Fruit fly (Drosophila melanogaster) Kc167 (cell line): ENCODE measurements around the gene CG42819.

Experiments
- Myc ChIP-seq: fragments of >200 bp; optimal IDR thresholded peaks from 2 replicates; lab custom pipeline; 2017; ENCODE audit warnings: missing external identifiers
- Sin3A ChIP-seq: fragments of >200 bp; optimal IDR thresholded peaks from 2 replicates; lab custom pipeline; 2018; ENCODE audit warnings: missing external identifiers
- h ChIP-seq: fragments of >200 bp; optimal IDR thresholded peaks from 3 replicates; lab custom pipeline; 2018; ENCODE audit warnings: missing external identifiers
- insv ChIP-seq: fragments of >200 bp; optimal IDR thresholded peaks from 3 replicates; lab custom pipeline; 2018; ENCODE audit warnings: missing external identifiers
- psq ChIP-seq: fragments of >200 bp; optimal IDR thresholded peaks from 2 replicates; lab custom pipeline; 2017; ENCODE audit warnings: missing external identifiers
- ttk ChIP-seq: sonication (Bioruptor generic); optimal IDR thresholded peaks from 2 replicates; lab custom pipeline; 2017; ENCODE audit warnings: missing external identifiers

Gene CG42819

dm6 chr2L:8402928-8403285 lies 13.8 kb upstream of the CG42819 start, which contains the start of gene fy:
Gene fy, minus strand, starts transcription at chr2L:8403280.
- TF ChIP-seq Myc (lab: Kevin White, UChicago) (no peak), insv (no peak), Sin3A (lab: Kevin White, UChicago) (no peak), psq (lab: Kevin White, UChicago) (no peak), ttk (lab: Kevin White, UChicago) (no peak), h (no peak)

dm6 chr2L:8399863-8400598 lies 10.9 kb upstream of the CG42819 start, which contains the start of gene CG31898:
Gene CG31898, plus strand, starts transcription at chr2L:8400421.
- TF ChIP-seq Myc (lab: Kevin White, UChicago) (no peak), psq (lab: Kevin White, UChicago) (no peak), h (no peak), ttk (lab: Kevin White, UChicago) (no peak), Sin3A (lab: Kevin White, UChicago) (no peak), insv (no peak)

DNA sequence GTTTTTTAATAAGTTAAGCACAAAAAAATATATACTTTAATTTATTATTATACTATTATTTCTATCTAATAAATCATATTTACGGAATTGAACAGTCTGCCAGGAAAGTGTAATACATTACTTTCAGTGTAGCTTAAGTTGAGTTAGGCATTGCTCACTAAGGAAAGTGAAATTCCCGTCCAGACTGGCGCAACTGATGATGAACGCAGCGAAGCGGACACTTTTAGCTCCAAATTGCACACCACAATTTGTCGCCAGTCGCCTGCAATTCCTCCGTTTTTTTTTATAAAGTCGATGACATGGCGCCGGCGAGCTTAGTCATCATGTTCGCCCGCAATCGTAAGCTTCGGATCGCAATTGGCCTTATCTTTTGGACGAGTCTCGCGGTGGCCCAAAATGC lies 9.6 kb upstream of the CG42819 start, which contains the start of gene CG13386:
TSS of gene CG13386 (plus strand) at position 301 of the 400 bp plus-strand sequence.
- TF ChIP-seq insv (no peak), ttk (lab: Kevin White, UChicago) (no peak), h (no peak), Myc (lab: Kevin White, UChicago) (no peak), Sin3A (lab: Kevin White, UChicago) (no peak)

DNA sequence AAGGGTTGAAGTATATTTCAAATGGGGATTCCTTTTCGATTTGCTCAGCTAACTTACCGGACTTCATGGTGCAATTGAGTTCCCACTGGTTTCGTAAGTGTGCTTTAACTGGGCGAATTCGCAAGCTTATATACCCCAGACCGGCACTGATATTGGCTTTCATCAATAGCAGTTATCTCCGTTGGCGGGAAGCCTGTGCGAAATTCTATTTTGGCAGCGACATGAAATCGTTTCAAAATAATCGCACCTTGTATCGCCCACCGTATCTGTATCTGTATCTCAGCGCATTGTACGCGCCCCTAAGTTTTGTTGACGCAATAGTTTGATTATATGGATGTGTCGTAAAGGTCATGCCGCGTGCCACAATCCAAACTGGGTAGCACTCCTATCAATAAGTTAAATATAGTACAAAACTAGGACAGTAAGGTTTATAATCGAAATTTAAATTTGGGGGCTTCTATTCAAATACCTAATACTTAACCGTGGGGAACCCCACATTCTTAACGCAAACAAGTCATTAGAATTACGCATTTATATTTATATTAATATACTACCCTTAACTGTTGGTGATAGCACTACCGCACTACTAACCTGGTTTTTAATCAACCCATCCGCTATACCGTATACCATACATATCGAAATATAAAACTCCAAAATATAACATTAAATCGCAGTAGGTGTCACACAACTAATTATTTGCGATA lies 7.0 kb upstream of the CG42819 start, which contains the start of the genes Peritrophin-15a and CG13385:
TSS of gene Peritrophin-15a (minus strand) at position 101 of the 704 bp plus-strand sequence.
TSS of gene CG13385 (plus strand) at position 654 of the 704 bp plus-strand sequence.
- no peak for TF ChIP-seq Sin3A (lab: Kevin White, UChicago)
- TF ChIP-seq insv: no peak
- no peak for TF ChIP-seq Myc (lab: Kevin White, UChicago)
- no peak for TF ChIP-seq h
- TF ChIP-seq psq (lab: Kevin White, UChicago): no peak
- TF ChIP-seq ttk (lab: Kevin White, UChicago): no peak

DNA sequence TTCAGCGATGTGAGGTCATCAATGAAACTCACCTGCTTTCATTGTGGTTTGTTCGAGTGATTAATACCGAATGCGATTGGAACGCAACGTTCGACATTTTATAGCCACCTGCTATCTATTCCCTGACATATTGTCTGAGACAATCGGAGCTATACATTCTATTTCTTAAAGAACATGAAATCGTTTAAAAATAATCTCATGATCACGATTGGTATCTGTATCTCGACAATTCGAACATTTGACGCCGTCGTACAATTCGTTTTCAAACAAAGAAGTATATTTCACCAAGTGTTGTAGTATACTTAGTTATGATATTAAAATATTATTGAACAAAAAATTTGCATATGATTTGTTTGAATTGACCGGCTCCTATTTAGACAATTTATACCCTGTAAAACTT lies 5.7 kb upstream of the CG42819 start, which contains the start of gene Peritrophin-15b:
TSS of gene Peritrophin-15b (minus strand) at position 101 of the 400 bp plus-strand sequence.
- TF ChIP-seq psq (lab: Kevin White, UChicago): no peak
- TF ChIP-seq ttk (lab: Kevin White, UChicago): no peak
- TF ChIP-seq h: no peak
- no peak for TF ChIP-seq insv
- TF ChIP-seq Myc (lab: Kevin White, UChicago): no peak
- TF ChIP-seq Sin3A (lab: Kevin White, UChicago): no peak

DNA sequence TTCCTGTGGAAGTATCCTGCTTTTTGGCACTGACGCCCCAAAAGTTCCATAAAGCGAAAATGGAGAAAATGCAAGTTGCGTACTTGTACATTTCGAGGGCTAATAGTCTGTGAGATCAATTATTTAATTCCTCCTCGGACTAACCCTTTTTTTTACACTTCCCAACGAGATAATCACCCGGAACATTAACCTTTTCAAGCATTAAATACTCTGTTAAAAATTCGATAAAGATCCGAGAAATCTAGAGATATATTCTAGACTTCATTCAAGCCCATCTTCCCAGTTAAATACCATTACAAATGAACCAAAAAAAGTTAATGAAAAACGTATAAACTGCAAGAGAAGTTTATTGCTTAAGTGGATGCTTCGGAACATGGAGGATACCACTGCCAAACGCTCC lies 5.0 kb upstream of the CG42819 start, which contains the start of gene lectin-29Ca:
TSS of gene lectin-29Ca (minus strand) at position 101 of the 400 bp plus-strand sequence.
- TF ChIP-seq psq (lab: Kevin White, UChicago): no peak
- no peak for TF ChIP-seq Myc (lab: Kevin White, UChicago)
- TF ChIP-seq h: no peak
- TF ChIP-seq Sin3A (lab: Kevin White, UChicago): no peak
- no peak for TF ChIP-seq insv
- TF ChIP-seq ttk (lab: Kevin White, UChicago): no peak

DNA sequence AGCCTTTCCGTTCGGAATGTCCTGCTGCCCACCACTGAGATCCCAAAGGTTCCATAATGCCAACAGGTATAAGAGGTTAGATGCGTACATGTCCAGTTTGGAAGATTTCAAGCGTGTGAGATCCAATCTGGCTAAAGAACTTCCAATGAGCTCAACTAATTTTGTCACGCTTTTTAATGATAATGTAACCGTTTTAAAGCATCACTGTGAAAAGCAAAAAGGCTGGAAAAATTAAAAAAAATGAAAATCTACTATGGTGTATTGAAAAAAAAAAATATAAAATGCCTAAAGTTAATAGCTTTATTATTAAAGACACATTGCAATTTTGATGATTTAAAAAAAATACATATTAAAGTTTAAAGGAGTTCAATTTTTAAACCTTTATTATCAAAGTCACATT lies 4.0 kb upstream of the CG42819 start, which contains the start of gene Acp29AB:
TSS of gene Acp29AB (minus strand) at position 101 of the 400 bp plus-strand sequence.
- no peak for TF ChIP-seq Myc (lab: Kevin White, UChicago)
- no peak for TF ChIP-seq h
- no peak for TF ChIP-seq Sin3A (lab: Kevin White, UChicago)
- no peak for TF ChIP-seq insv
- no peak for TF ChIP-seq psq (lab: Kevin White, UChicago)

DNA sequence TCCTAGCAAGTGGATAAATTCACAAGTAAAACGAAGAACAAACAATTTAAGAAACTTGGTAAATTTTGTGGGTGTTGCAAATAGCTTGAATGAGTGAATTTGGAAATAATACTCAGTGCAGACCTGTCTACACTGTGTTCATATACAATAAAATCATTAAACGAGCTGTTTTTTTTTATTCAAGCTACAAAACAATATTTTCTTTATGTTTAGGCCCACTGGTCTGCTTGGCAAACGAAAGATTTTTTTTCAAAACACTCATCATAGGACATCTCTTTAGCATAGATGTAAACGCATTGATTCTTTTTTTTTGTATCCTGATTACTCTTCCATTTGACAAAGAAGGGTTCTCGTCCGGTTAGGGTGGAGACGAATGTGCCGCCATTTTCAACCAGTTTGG lies 3.2 kb upstream of the CG42819 start, which contains the start of gene CG42820:
TSS of gene CG42820 (minus strand) at position 101 of the 400 bp plus-strand sequence.
- TF ChIP-seq ttk (lab: Kevin White, UChicago) (no peak), Myc (lab: Kevin White, UChicago) (no peak), h (no peak), Sin3A (lab: Kevin White, UChicago) (no peak), insv (no peak), psq (lab: Kevin White, UChicago) (no peak)

- TF ChIP-seq ttk (lab: Kevin White, UChicago): no peak
- TF ChIP-seq insv: no peak
- no peak for TF ChIP-seq h
- TF ChIP-seq Sin3A (lab: Kevin White, UChicago): no peak
- TF ChIP-seq psq (lab: Kevin White, UChicago): no peak
- no peak for TF ChIP-seq Myc (lab: Kevin White, UChicago)
Measured at dm6 chr2L:8385849-8386248, 3.3 kb downstream of the CG42819 start.

dm6 chr2L:8384985-8385519 lies 4.1 kb downstream of the CG42819 start:
- TF ChIP-seq ttk (lab: Kevin White, UChicago) (no peak), insv (no peak)

dm6 chr2L:8384108-8384601 lies 5.0 kb downstream of the CG42819 start, which contains the start of the genes Dad1 and CG13384:
Gene Dad1, minus strand, starts transcription at chr2L:8384137.
Gene CG13384, plus strand, starts transcription at chr2L:8384455.
- TF ChIP-seq h (no peak), psq (lab: Kevin White, UChicago) (no peak), ttk (lab: Kevin White, UChicago) (no peak), Sin3A (lab: Kevin White, UChicago) (no peak), insv (no peak), Myc (lab: Kevin White, UChicago) (no peak)
